Fruit fly (Drosophila melanogaster) whole organism, pupa: ENCODE data around the gene Tmx3.

Experiments used
- CG10348 ChIP-seq: fragments of 200-800 bp; sonication (Bioruptor generic); IDR thresholded peaks from 2 replicates; pipeline ENCODE4 v1.3.6; 2022; ENCODE audit warnings: missing biosample characterization, missing genetic modification characterization
- CG12605 ChIP-seq: fragments of 200-800 bp; sonication (Bioruptor generic); IDR thresholded peaks from 2 replicates; pipeline ENCODE4 v1.3.6; 2022; ENCODE audit warnings: missing biosample characterization, missing genetic modification characterization
- CG13204 ChIP-seq: fragments of 200-800 bp; sonication (Bioruptor generic); optimal IDR thresholded peaks from 2 replicates; lab custom pipeline; 2018; ENCODE audit warnings: missing biosample characterization, mild to moderate bottlenecking, missing genetic modification characterization, moderate library complexity
- CG14655 ChIP-seq: fragments of 200-800 bp; sonication (Bioruptor generic); optimal IDR thresholded peaks from 3 replicates; lab custom pipeline; 2017; ENCODE audit warnings: mild to moderate bottlenecking, missing biosample characterization, missing genetic modification reagents, missing genetic modification characterization
- CG15710 ChIP-seq: fragments of 200-800 bp; sonication (Bioruptor generic); optimal IDR thresholded peaks from 2 replicates; lab custom pipeline; 2018; ENCODE audit warnings: missing biosample characterization, mild to moderate bottlenecking, missing genetic modification characterization, moderate library complexity
- CG17806 ChIP-seq: fragments of 200-800 bp; sonication (Bioruptor generic); optimal IDR thresholded peaks from 2 replicates; lab custom pipeline; 2018; ENCODE audit warnings: missing biosample characterization, mild to moderate bottlenecking, missing genetic modification characterization, moderate library complexity
- CG32121 ChIP-seq: fragments of 200-800 bp; sonication (Bioruptor generic); IDR thresholded peaks from 2 replicates; pipeline ENCODE4 v1.3.6; 2022; ENCODE audit warnings: missing biosample characterization, missing genetic modification characterization
- CG34367 ChIP-seq: fragments of 200-800 bp; sonication (Bioruptor generic); optimal IDR thresholded peaks from 2 replicates; lab custom pipeline; 2018; ENCODE audit warnings: missing biosample characterization, mild to moderate bottlenecking, missing genetic modification characterization
- CG4496 ChIP-seq: fragments of 200-800 bp; sonication (Bioruptor generic); IDR thresholded peaks from 3 replicates; pipeline ENCODE4 v1.3.6; 2022; ENCODE audit warnings: missing biosample characterization, missing genetic modification characterization
- CG8159 ChIP-seq: fragments of 200-800 bp; sonication (Bioruptor generic); optimal IDR thresholded peaks from 3 replicates; lab custom pipeline; 2018; ENCODE audit warnings: missing biosample characterization, mild to moderate bottlenecking, missing genetic modification characterization, moderate library complexity
- CG8301 ChIP-seq: fragments of 200-800 bp; sonication (Bioruptor generic); optimal IDR thresholded peaks from 2 replicates; lab custom pipeline; 2018; ENCODE audit warnings: missing biosample characterization, mild to moderate bottlenecking, missing genetic modification characterization
- CG9948 ChIP-seq: fragments of 200-800 bp; sonication (Bioruptor generic); optimal IDR thresholded peaks from 2 replicates; lab custom pipeline; 2018; ENCODE audit warnings: missing biosample characterization, mild to moderate bottlenecking, missing genetic modification characterization, moderate library complexity
- D1 ChIP-seq: fragments of 200-800 bp; sonication (Bioruptor generic); optimal IDR thresholded peaks from 2 replicates; lab custom pipeline; 2018; ENCODE audit warnings: missing biosample characterization, mild to moderate bottlenecking, missing genetic modification characterization, moderate library complexity
- EcR ChIP-seq: fragments of 200-800 bp; sonication (Bioruptor generic); optimal IDR thresholded peaks from 3 replicates; lab custom pipeline; 2019; ENCODE audit warnings: missing biosample characterization, missing genetic modification characterization, mild to moderate bottlenecking, moderate library complexity, missing genetic modification reagents
- Ets98B ChIP-seq: fragments of 200-800 bp; sonication (Bioruptor generic); IDR thresholded peaks from 2 replicates; pipeline ENCODE4 v1.3.6; 2022; ENCODE audit warnings: missing biosample characterization, missing genetic modification characterization
- Pif1A ChIP-seq: fragments of 200-800 bp; sonication (Bioruptor generic); optimal IDR thresholded peaks from 3 replicates; lab custom pipeline; 2016; ENCODE audit warnings: missing biosample characterization, missing genetic modification characterization
- Pif1B ChIP-seq: fragments of 200-800 bp; sonication (Bioruptor generic); optimal IDR thresholded peaks from 3 replicates; lab custom pipeline; 2016; ENCODE audit warnings: missing biosample characterization, missing genetic modification characterization
- Snoo ChIP-seq: fragments of 200-800 bp; sonication (Bioruptor generic); optimal IDR thresholded peaks from 3 replicates; lab custom pipeline; 2017; ENCODE audit warnings: missing biosample characterization, mild to moderate bottlenecking, missing genetic modification characterization, inconsistent platforms
- fd96Ca ChIP-seq: fragments of 200-800 bp; sonication (Bioruptor generic); IDR thresholded peaks from 3 replicates; pipeline ENCODE4 v1.3.6; 2022; ENCODE audit warnings: missing biosample characterization, missing genetic modification characterization
- gl ChIP-seq: fragments of 200-800 bp; sonication (Bioruptor generic); optimal IDR thresholded peaks from 2 replicates; lab custom pipeline; 2018; ENCODE audit warnings: missing biosample characterization, mild to moderate bottlenecking, missing genetic modification characterization
- rn ChIP-seq: fragments of 200-800 bp; sonication (Bioruptor generic); IDR thresholded peaks from 2 replicates; pipeline ENCODE4 v1.3.6; 2022; ENCODE audit warnings: missing biosample characterization, missing genetic modification characterization

The Tmx3 gene

dm6 chr3L:16221278-16221677 is 7.6 kb upstream of the Tmx3 start:
- TF ChIP-seq CG14655 (GFP tag; lab: Kevin White, UChicago) (peak; percentile 66), Pif1A (GFP tag; lab: Kevin White, UChicago) (no peak), Snoo (tag; lab: Kevin White, UChicago) (no peak)

dm6 chr3L:16221800-16222199 is 7.1 kb upstream of the Tmx3 start:
- TF ChIP-seq CG13204 (no peak), CG32121 (GFP tag; lab: Robert Waterston, UW) (no peak), Pif1A (GFP tag; lab: Kevin White, UChicago) (no peak), CG8301 (tag; lab: Kevin White, UChicago) (no peak), rn (no peak), gl (tag; lab: Kevin White, UChicago) (no peak), CG4496 (GFP tag; lab: Robert Waterston, UW) (no peak), CG34367 (tag; lab: Kevin White, UChicago) (no peak), CG15710 (no peak), CG9948 (tag; lab: Kevin White, UChicago) (no peak), D1 (no peak)

- TF ChIP-seq CG12605 (GFP tag; lab: Robert Waterston, UW) (no peak), rn (no peak), D1 (no peak)
These were observed 3.7 kb upstream of the Tmx3 start for dm6 chr3L:16225175-16225574.

dm6 chr3L:16231857-16232256 is 3.0 kb downstream of the Tmx3 start, which contains the start of the genes PDCD-5 and MED10:
Gene PDCD-5, minus strand, starts transcription at chr3L:16232038.
Gene MED10, plus strand, starts transcription at chr3L:16232084.
- TF ChIP-seq gl (tag; lab: Kevin White, UChicago) = no peak
- no peak for TF ChIP-seq CG34367 (tag; lab: Kevin White, UChicago)
- peak; percentile 3 for TF ChIP-seq Snoo (tag; lab: Kevin White, UChicago)
- no peak for TF ChIP-seq CG10348
- TF ChIP-seq CG8159 (tag; lab: Kevin White, UChicago) = peak; percentile 48
- no peak for TF ChIP-seq CG12605 (GFP tag; lab: Robert Waterston, UW)
- TF ChIP-seq Pif1A (GFP tag; lab: Kevin White, UChicago) = no peak
- TF ChIP-seq Pif1B (GFP tag; lab: Kevin White, UChicago) = no peak
- TF ChIP-seq CG9948 (tag; lab: Kevin White, UChicago) = peak; percentile 15
- peak; percentile 10 for TF ChIP-seq CG17806 (tag; lab: Kevin White, UChicago)
- peak; percentile 37; the same call in 1 of the 2 replicates for TF ChIP-seq rn
- TF ChIP-seq D1 = peak; percentile 56
- peak; percentile 12 for TF ChIP-seq CG15710
- TF ChIP-seq CG4496 (GFP tag; lab: Robert Waterston, UW) = 0 out of 3 replicates have a peak, but pooled peaks have one; percentile 21

dm6 chr3L:16232924-16233323 is 4.0 kb downstream of the Tmx3 start, which contains the start of gene Hsc20:
Gene Hsc20, plus strand, starts transcription at chr3L:16233127.
- TF ChIP-seq D1 = no peak
- TF ChIP-seq gl (tag; lab: Kevin White, UChicago) = no peak
- no peak for TF ChIP-seq CG8301 (tag; lab: Kevin White, UChicago)
- no peak for TF ChIP-seq CG13204
- TF ChIP-seq rn = no peak
- no peak for TF ChIP-seq Snoo (tag; lab: Kevin White, UChicago)
- TF ChIP-seq CG32121 (GFP tag; lab: Robert Waterston, UW) = no peak
- no peak for TF ChIP-seq CG15710
- TF ChIP-seq CG10348 = no peak
- TF ChIP-seq fd96Ca = no peak
- TF ChIP-seq Pif1B (GFP tag; lab: Kevin White, UChicago) = no peak
- no peak for TF ChIP-seq CG8159 (tag; lab: Kevin White, UChicago)
- TF ChIP-seq CG4496 (GFP tag; lab: Robert Waterston, UW) = no peak
- TF ChIP-seq CG34367 (tag; lab: Kevin White, UChicago) = no peak

- TF ChIP-seq CG12605 (GFP tag; lab: Robert Waterston, UW) (0 out of 2 replicates have a peak, but pooled peaks have one; percentile 45), D1 (no peak)
These were observed 5.1 kb downstream of the Tmx3 start for dm6 chr3L:16233850-16234494.

dm6 chr3L:16241296-16241695 is 12.4 kb downstream of the Tmx3 start:
- TF ChIP-seq D1 = no peak
- TF ChIP-seq EcR = peak; percentile 79

- TF ChIP-seq rn = no peak
- TF ChIP-seq EcR = no peak
- no peak for TF ChIP-seq CG9948 (tag; lab: Kevin White, UChicago)
- TF ChIP-seq D1 = no peak
- no peak for TF ChIP-seq CG8301 (tag; lab: Kevin White, UChicago)
- no peak for TF ChIP-seq fd96Ca
- TF ChIP-seq CG12605 (GFP tag; lab: Robert Waterston, UW) = no peak
- no peak for TF ChIP-seq CG13204
- TF ChIP-seq Ets98B (GFP tag; lab: Robert Waterston, UW) = no peak
- no peak for TF ChIP-seq CG14655 (GFP tag; lab: Kevin White, UChicago)
- TF ChIP-seq CG15710 = no peak
These were observed 23.4 kb downstream of the Tmx3 start, which contains the start of gene CG13055 for dm6 chr3L:16252255-16252654. Gene CG13055, minus strand, starts transcription at chr3L:16252355.
